Worm (Caenorhabditis elegans) whole organism, L1 larva: Measurements from ENCODE around the gene F55A11.7.
A peak's percentile ranks its signal among the peaks of the same experiment; 100 is the strongest.

Experiments
- C16A3.4 ChIP-seq: fragments of 150-350 bp; optimal IDR thresholded peaks from 2 replicates; lab custom pipeline; 2014; ENCODE audit warnings: missing biosample characterization, missing genetic modification characterization
- Y116A8C.19 ChIP-seq: sonication (generic microtip); optimal IDR thresholded peaks from 2 replicates; lab custom pipeline; 2016; ENCODE audit warnings: missing compliant biosample characterization, missing genetic modification characterization, borderline replicate concordance
- aha-1 ChIP-seq: fragments of 150-350 bp; optimal IDR thresholded peaks from 2 replicates; lab custom pipeline; 2014; ENCODE audit warnings: missing biosample characterization, missing genetic modification characterization
- aly-2 ChIP-seq: fragments of 150-350 bp; optimal IDR thresholded peaks from 2 replicates; lab custom pipeline; 2014; ENCODE audit warnings: missing biosample characterization, missing genetic modification characterization
- ama-1 ChIP-seq: fragments of 150-350 bp; optimal IDR thresholded peaks from 2 replicates; lab custom pipeline; 2014
- blmp-1 ChIP-seq: fragments of 150-350 bp; optimal IDR thresholded peaks from 2 replicates; lab custom pipeline; 2014; ENCODE audit warnings: missing biosample characterization, missing genetic modification characterization
- ceh-63 ChIP-seq: fragments of 200-800 bp; sonication (Bioruptor generic); optimal IDR thresholded peaks from 2 replicates; lab custom pipeline; 2018; ENCODE audit warnings: mild to moderate bottlenecking, missing genetic modification characterization, missing compliant biosample characterization
- ceh-88 ChIP-seq: fragments of 200-800 bp; sonication (Bioruptor generic); IDR thresholded peaks from 2 replicates; pipeline ENCODE4 v1.3.6; 2022; ENCODE audit warnings: missing genetic modification characterization, missing compliant biosample characterization
- efl-1 ChIP-seq, 4 experiments: fragments of 150-350 bp; optimal IDR thresholded peaks in 3 of 4; peaks in 1 of 4; 1 replicate in 1 of 4; 2 replicates in 3 of 4; lab custom pipeline; 2014; ENCODE audit warnings: missing biosample characterization in 2 of 4, missing genetic modification characterization in 2 of 4, missing genetic modification reagents in 2 of 4
- egl-13 ChIP-seq: sonication (generic microtip); optimal IDR thresholded peaks from 2 replicates; lab custom pipeline; 2016; ENCODE audit warnings: missing genotype, missing genetic modification reagents, missing genetic modification characterization, missing compliant biosample characterization
- elt-3 ChIP-seq, 6 experiments: fragments of 150-350 bp in 1 of 6; sonication (generic microtip); optimal IDR thresholded peaks; 2 replicates each; lab custom pipeline; 2017 to 2018; ENCODE audit warnings: missing biosample characterization in 6 of 6, missing genetic modification characterization in 6 of 6, inconsistent platforms in 1 of 6
- ets-5 ChIP-seq: fragments of 200-800 bp; sonication (Bioruptor generic); IDR thresholded peaks from 2 replicates; pipeline ENCODE4 v1.3.6; 2022; ENCODE audit warnings: missing genetic modification characterization, missing compliant biosample characterization
- fkh-10 ChIP-seq: sonication (generic microtip); optimal IDR thresholded peaks from 2 replicates; lab custom pipeline; 2017; ENCODE audit warnings: missing biosample characterization, missing genetic modification reagents, missing genetic modification characterization
- fos-1 ChIP-seq: fragments of 150-350 bp; optimal IDR thresholded peaks from 2 replicates; lab custom pipeline; 2014; ENCODE audit warnings: missing biosample characterization, missing genetic modification characterization
- grh-1 ChIP-seq: fragments of 200-800 bp; sonication (Bioruptor generic); IDR thresholded peaks from 2 replicates; pipeline ENCODE4 v1.3.6; 2022; ENCODE audit warnings: missing genetic modification reagents, missing genetic modification characterization, missing compliant biosample characterization
- hlh-17 ChIP-seq: fragments of 200-800 bp; sonication (Bioruptor generic); optimal IDR thresholded peaks from 2 replicates; lab custom pipeline; 2018; ENCODE audit warnings: missing genetic modification characterization, mild to moderate bottlenecking, missing compliant biosample characterization, moderate library complexity, borderline replicate concordance
- isw-1 ChIP-seq: fragments of 200-800 bp; sonication (Bioruptor generic); IDR thresholded peaks from 2 replicates; pipeline ENCODE4 v1.3.6; 2022; ENCODE audit warnings: missing genetic modification characterization, missing compliant biosample characterization
- jun-1 ChIP-seq: fragments of 150-350 bp; optimal IDR thresholded peaks from 2 replicates; lab custom pipeline; 2014; ENCODE audit warnings: missing biosample characterization, missing genetic modification reagents, missing genetic modification characterization
- lin-13 ChIP-seq: fragments of 150-350 bp; optimal IDR thresholded peaks from 2 replicates; lab custom pipeline; 2014; ENCODE audit warnings: missing biosample characterization, missing genetic modification reagents, missing genetic modification characterization
- lin-14 ChIP-seq: fragments of 200-800 bp; sonication (Bioruptor generic); optimal IDR thresholded peaks from 2 replicates; lab custom pipeline; 2018; ENCODE audit warnings: mild to moderate bottlenecking, missing genetic modification characterization, moderate library complexity, missing compliant biosample characterization
- lin-35 ChIP-seq, 2 experiments: fragments of 150-350 bp; optimal IDR thresholded peaks; 2 replicates each; lab custom pipeline; 2014; ENCODE audit warnings: missing biosample characterization in 2 of 2, missing genetic modification characterization in 2 of 2, missing genetic modification reagents in 2 of 2
- lin-39 ChIP-seq: fragments of 150-350 bp; optimal IDR thresholded peaks from 2 replicates; lab custom pipeline; 2014; ENCODE audit warnings: missing biosample characterization, missing genetic modification reagents, missing genetic modification characterization
- lir-3 ChIP-seq: sonication (generic microtip); optimal IDR thresholded peaks from 2 replicates; lab custom pipeline; 2016; ENCODE audit warnings: mild to moderate bottlenecking, missing genetic modification characterization, moderate library complexity, missing compliant biosample characterization; ENCODE audit not compliant: poor library complexity
- lsy-2 ChIP-seq, 2 experiments: fragments of 150-350 bp; optimal IDR thresholded peaks; 2 replicates each; lab custom pipeline; 2014; ENCODE audit warnings: missing biosample characterization in 2 of 2, missing genetic modification characterization in 2 of 2
- mdl-1 ChIP-seq, 2 experiments: fragments of 150-350 bp; optimal IDR thresholded peaks; 2 replicates each; lab custom pipeline; 2014 to 2017; ENCODE audit warnings: missing biosample characterization in 2 of 2, missing genetic modification characterization in 2 of 2, inconsistent platforms in 1 of 2
- mep-1 ChIP-seq: fragments of 150-350 bp; optimal IDR thresholded peaks from 2 replicates; lab custom pipeline; 2014; ENCODE audit warnings: missing biosample characterization, missing genetic modification characterization
- nhr-19 ChIP-seq: fragments of 200-800 bp; sonication (Bioruptor generic); conservative IDR thresholded peaks from 2 replicates; pipeline ENCODE4 v1.3.6; 2022; ENCODE audit warnings: missing genetic modification characterization, missing compliant biosample characterization
- nhr-71 ChIP-seq: sonication (generic microtip); optimal IDR thresholded peaks from 2 replicates; lab custom pipeline; 2016; ENCODE audit warnings: mild to moderate bottlenecking, missing genetic modification characterization, moderate library complexity, missing compliant biosample characterization
- nhr-77 ChIP-seq: fragments of 150-350 bp; optimal IDR thresholded peaks from 2 replicates; lab custom pipeline; 2014; ENCODE audit warnings: missing biosample characterization, missing genetic modification characterization
- nhr-85 ChIP-seq: sonication (generic microtip); peaks from one replicate; lab custom pipeline; 2016; ENCODE audit warnings: missing genetic modification characterization, inconsistent platforms, missing compliant biosample characterization
- nhr-90 ChIP-seq: sonication (generic microtip); optimal IDR thresholded peaks from 2 replicates; lab custom pipeline; 2016; ENCODE audit warnings: mild to moderate bottlenecking, missing genetic modification characterization, missing compliant biosample characterization; ENCODE audit not compliant: poor library complexity
- pag-3 ChIP-seq: sonication (generic microtip); optimal IDR thresholded peaks from 2 replicates; lab custom pipeline; 2017; ENCODE audit warnings: missing genetic modification characterization, mild to moderate bottlenecking, missing compliant biosample characterization, antibody characterized with exemption, borderline replicate concordance; ENCODE audit not compliant: insufficient read depth
- pax-3 ChIP-seq: fragments of 200-800 bp; sonication (Bioruptor generic); optimal IDR thresholded peaks from 2 replicates; lab custom pipeline; 2018; ENCODE audit warnings: mild to moderate bottlenecking, missing genetic modification characterization, moderate library complexity, missing compliant biosample characterization
- rnt-1 ChIP-seq: sonication (generic microtip); optimal IDR thresholded peaks from 2 replicates; lab custom pipeline; 2016; ENCODE audit warnings: mild to moderate bottlenecking, missing genetic modification characterization, moderate library complexity, missing compliant biosample characterization
- snu-23 ChIP-seq: sonication (generic microtip); optimal IDR thresholded peaks from 2 replicates; lab custom pipeline; 2016; ENCODE audit warnings: missing genetic modification characterization, missing compliant biosample characterization
- swsn-7 ChIP-seq: sonication (generic microtip); optimal IDR thresholded peaks from 2 replicates; lab custom pipeline; 2016; ENCODE audit warnings: missing genetic modification characterization, missing compliant biosample characterization
- tbx-2 ChIP-seq: sonication (generic microtip); optimal IDR thresholded peaks from 2 replicates; lab custom pipeline; 2016; ENCODE audit warnings: missing genetic modification characterization, missing compliant biosample characterization
- unc-130 ChIP-seq: fragments of 150-350 bp; optimal IDR thresholded peaks from 2 replicates; lab custom pipeline; 2017; ENCODE audit warnings: missing biosample characterization, missing genetic modification characterization, inconsistent platforms
- ztf-4 ChIP-seq: fragments of 150-350 bp; optimal IDR thresholded peaks from 2 replicates; lab custom pipeline; 2014; ENCODE audit warnings: missing biosample characterization, missing genetic modification characterization

F55A11.7 gene

DNA sequence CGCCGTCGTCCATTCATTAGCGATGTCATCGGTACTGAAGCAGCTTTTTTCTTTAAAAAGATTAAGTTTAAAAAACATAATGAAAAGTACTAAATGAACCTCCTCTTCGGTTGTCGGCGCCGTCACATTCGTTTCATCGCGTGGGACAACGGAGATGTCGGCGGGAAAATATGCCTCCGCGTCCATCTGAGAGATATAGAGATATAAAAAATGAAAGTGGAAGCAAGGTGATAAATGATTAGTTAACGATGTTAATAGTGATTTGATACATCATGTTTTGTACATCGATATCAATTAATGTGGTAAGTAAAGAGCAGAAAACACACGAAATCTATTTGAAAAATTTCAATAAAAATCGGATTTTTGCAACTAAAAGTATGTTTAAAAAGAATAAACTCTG is at the start of gene F55A11.7:
F55A11.7 (minus strand) TSS at position 186 of the 400 bp plus-strand sequence.
- TF ChIP-seq blmp-1 (tag; lab: Kevin White, UChicago): peak; percentile 94
- TF ChIP-seq swsn-7 (tag; lab: Kevin White, UChicago): no peak
- no peak for TF ChIP-seq nhr-77 (tag; lab: Kevin White, UChicago)
- no peak for TF ChIP-seq lir-3 (tag; lab: Kevin White, UChicago)

DNA sequence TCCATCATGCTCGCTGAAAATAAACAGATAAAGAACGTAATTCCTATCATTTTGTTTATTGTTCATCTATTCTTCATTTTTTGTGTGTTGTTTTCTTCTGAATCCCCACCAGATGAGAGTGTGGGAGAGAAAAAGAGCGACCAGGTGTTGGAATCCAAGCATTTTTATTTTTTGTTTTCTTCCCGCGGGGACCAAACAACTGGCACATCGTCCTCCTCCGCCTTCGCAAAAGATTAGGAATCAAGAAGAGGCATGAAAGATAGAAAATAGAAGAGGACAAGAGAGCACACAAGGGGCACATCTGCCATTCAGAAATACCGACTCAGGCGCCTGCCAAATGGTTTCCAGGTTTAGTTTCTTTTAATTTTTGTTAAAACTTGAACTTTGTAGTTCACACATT is 48.8 kb upstream of the F55A11.7 start, which contains the start of gene R13H4.2:
R13H4.2 (plus strand) TSS at position 319 of the 400 bp plus-strand sequence.
- TF ChIP-seq elt-3 (tag; optimal IDR thresholded peaks at IDR 0.05; lab: Kevin White, UChicago) (no peak), snu-23 (GFP tag; lab: Kevin White, UChicago) (peak; percentile 19), lsy-2 (tag; optimal IDR thresholded peaks at IDR 0.05; lab: Kevin White, UChicago) (peak in 1 of 2 experiments; percentile 15), nhr-19 (GFP tag; lab: Robert Waterston, UW) (peak; percentile 37), nhr-71 (tag; lab: Kevin White, UChicago) (peak; percentile 68), mdl-1 (tag; optimal IDR thresholded peaks at IDR 0.05; lab: Kevin White, UChicago) (no peak), nhr-85 (no peak), lin-14 (peak; percentile 76), unc-130 (tag; lab: Kevin White, UChicago) (peak; percentile 24), Y116A8C.19 (tag; lab: Kevin White, UChicago) (no peak), rnt-1 (tag; lab: Kevin White, UChicago) (peak; percentile 73), aly-2 (no peak), lin-13 (GFP tag; lab: Kevin White, UChicago) (no peak), fkh-10 (GFP tag; lab: Kevin White, UChicago) (no peak), isw-1 (GFP tag; lab: Robert Waterston, UW) (no peak), C16A3.4 (tag; lab: Kevin White, UChicago) (no peak), ztf-4 (no peak), swsn-7 (tag; lab: Kevin White, UChicago) (no peak), ama-1 (no peak), pag-3 (tag; lab: Kevin White, UChicago) (peak; percentile 97)

DNA sequence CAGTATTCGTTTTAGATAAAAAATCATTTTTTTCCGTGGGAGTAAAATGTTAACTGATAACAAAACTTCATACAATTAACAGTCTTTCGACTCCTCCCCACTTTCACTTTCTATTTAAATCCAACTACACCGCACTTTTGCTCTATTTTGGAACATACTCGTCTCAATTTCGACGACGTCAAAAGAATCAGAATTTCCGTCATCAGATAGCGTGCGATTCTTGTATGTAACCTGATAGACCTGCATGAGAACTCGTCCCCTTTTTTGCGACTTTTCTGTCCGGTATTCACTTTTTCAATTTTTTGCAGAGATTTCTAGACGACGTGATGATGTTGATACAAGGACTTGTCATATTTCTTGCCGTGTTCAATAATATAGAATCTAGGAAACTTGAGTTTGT is 46.1 kb upstream of the F55A11.7 start, which contains the start of gene pho-8:
pho-8 (plus strand) TSS at position 301 of the 400 bp plus-strand sequence.
- TF ChIP-seq grh-1 (GFP tag; lab: Robert Waterston, UW) (no peak), nhr-90 (tag; lab: Kevin White, UChicago) (no peak), aha-1 (tag; lab: Kevin White, UChicago) (no peak), lin-39 (tag; lab: Kevin White, UChicago) (no peak), blmp-1 (tag; lab: Kevin White, UChicago) (no peak), pax-3 (tag; lab: Kevin White, UChicago) (no peak), fos-1 (no peak)

- TF ChIP-seq egl-13 (tag; lab: Kevin White, UChicago) (no peak), tbx-2 (no peak), ceh-88 (no peak), blmp-1 (tag; lab: Kevin White, UChicago) (peak; percentile 14), elt-3 (tag; optimal IDR thresholded peaks at IDR 0.05; lab: Kevin White, UChicago) (peak in 1 of 6 experiments; percentile 5), grh-1 (GFP tag; lab: Robert Waterston, UW) (0 out of 2 replicates have a peak, but pooled peaks have one; percentile 16)
- TF ChIP-seq, all 84 proteins: peak for 3
Measured at ce11 chrV:11829282-11829681, 42.0 kb upstream of the F55A11.7 start, which contains the start of gene col-158. TSS of gene col-158 (plus strand) at chrV:11829582.

- TF ChIP-seq nhr-19 (GFP tag; lab: Robert Waterston, UW) (no peak), ceh-63 (no peak), lin-35 (GFP tag; optimal IDR thresholded peaks at IDR 0.05; lab: Kevin White, UChicago) (peak in 1 of 2 experiments; percentile 35), efl-1 (optimal IDR thresholded peaks at IDR 0.05; lab: Kevin White, UChicago) (peak; percentile 18 to 27), efl-1 (GFP tag; optimal IDR thresholded peaks at IDR 0.05 in 1 of 2; lab: Kevin White, UChicago) (peak in 1 of 2 experiments; percentile 3), mep-1 (tag; lab: Kevin White, UChicago) (peak; percentile 42), ets-5 (GFP tag; lab: Robert Waterston, UW) (no peak), blmp-1 (tag; lab: Kevin White, UChicago) (peak; percentile 26), snu-23 (GFP tag; lab: Kevin White, UChicago) (peak; percentile 6), lsy-2 (tag; optimal IDR thresholded peaks at IDR 0.05; lab: Kevin White, UChicago) (peak in 1 of 2 experiments; percentile 40), hlh-17 (GFP tag; lab: Kevin White, UChicago) (no peak), nhr-71 (tag; lab: Kevin White, UChicago) (peak; percentile 5), jun-1 (tag; lab: Kevin White, UChicago) (no peak)
- TF ChIP-seq, all 84 proteins: peak for 7
Measured at ce11 chrV:11826967-11827366, 39.7 kb upstream of the F55A11.7 start, which contains the start of the genes mpst-1 and D2023.6. TSS of gene mpst-1 (minus strand) at chrV:11827067. TSS of gene D2023.6 (plus strand) at chrV:11827354.
